Worm (Caenorhabditis elegans) whole organism, late embryonic: ENCODE measurements around the gene spig-9.

Source experiments
- F13H6.1 ChIP-seq: sonication (generic microtip); optimal IDR thresholded peaks from 2 replicates; lab custom pipeline; 2016; ENCODE audit warnings: missing genetic modification characterization, missing compliant biosample characterization
- T23F11.4 ChIP-seq: fragments of 200-800 bp; sonication (Bioruptor generic); optimal IDR thresholded peaks from 2 replicates; lab custom pipeline; 2018; ENCODE audit warnings: mild to moderate bottlenecking, missing genetic modification characterization, missing compliant biosample characterization
- Y22D7AL.16 ChIP-seq: sonication (generic microtip); optimal IDR thresholded peaks from 2 replicates; lab custom pipeline; 2016; ENCODE audit warnings: missing genetic modification characterization, missing compliant biosample characterization
- ceh-14 ChIP-seq: sonication (generic microtip); optimal IDR thresholded peaks from 2 replicates; lab custom pipeline; 2016; ENCODE audit warnings: missing genotype, missing genetic modification characterization, missing compliant biosample characterization
- ceh-18 ChIP-seq: sonication (generic microtip); optimal IDR thresholded peaks from 2 replicates; lab custom pipeline; 2016; ENCODE audit warnings: missing genetic modification characterization, missing compliant biosample characterization
- ceh-19 ChIP-seq: fragments of 200-800 bp; sonication (Bioruptor generic); optimal IDR thresholded peaks from 2 replicates; lab custom pipeline; 2018; ENCODE audit warnings: mild to moderate bottlenecking, missing genetic modification characterization, missing compliant biosample characterization
- ceh-22 ChIP-seq: sonication (generic microtip); optimal IDR thresholded peaks from 2 replicates; lab custom pipeline; 2017; ENCODE audit warnings: missing biosample characterization, missing genetic modification characterization
- ceh-24 ChIP-seq: sonication (generic microtip); optimal IDR thresholded peaks from 2 replicates; lab custom pipeline; 2016; ENCODE audit warnings: mild to moderate bottlenecking, missing genetic modification characterization, missing compliant biosample characterization
- ceh-30 ChIP-seq: fragments of 150-350 bp; optimal IDR thresholded peaks from 2 replicates; lab custom pipeline; 2014; ENCODE audit warnings: missing biosample characterization, missing genetic modification characterization
- ceh-31 ChIP-seq: sonication (generic microtip); optimal IDR thresholded peaks from 2 replicates; lab custom pipeline; 2016; ENCODE audit warnings: missing genetic modification characterization, missing compliant biosample characterization
- ceh-34 ChIP-seq: sonication (generic microtip); optimal IDR thresholded peaks from 2 replicates; lab custom pipeline; 2016; ENCODE audit warnings: mild to moderate bottlenecking, missing genetic modification characterization, missing compliant biosample characterization
- ceh-45 ChIP-seq: fragments of 200-800 bp; sonication (Bioruptor generic); IDR thresholded peaks from 2 replicates; pipeline ENCODE4 v1.3.6; 2022; ENCODE audit warnings: missing genetic modification reagents, missing genetic modification characterization, missing compliant biosample characterization
- ceh-48 ChIP-seq: sonication (generic microtip); optimal IDR thresholded peaks from 2 replicates; lab custom pipeline; 2016; ENCODE audit warnings: missing genetic modification characterization, inconsistent platforms, missing compliant biosample characterization
- ceh-9 ChIP-seq: sonication (generic microtip); optimal IDR thresholded peaks from 2 replicates; lab custom pipeline; 2016; ENCODE audit warnings: mild to moderate bottlenecking, missing genetic modification characterization, inconsistent platforms, missing compliant biosample characterization
- che-1 ChIP-seq: sonication (generic microtip); optimal IDR thresholded peaks from 2 replicates; lab custom pipeline; 2016; ENCODE audit warnings: mild to moderate bottlenecking, missing genetic modification characterization, missing compliant biosample characterization
- dve-1 ChIP-seq: sonication (generic microtip); optimal IDR thresholded peaks from 2 replicates; lab custom pipeline; 2017; ENCODE audit warnings: antibody characterized with exemption, mild to moderate bottlenecking, missing genetic modification characterization, missing compliant biosample characterization
- elt-2 ChIP-seq: sonication (generic microtip); optimal IDR thresholded peaks from 2 replicates; lab custom pipeline; 2016; ENCODE audit warnings: missing genetic modification reagents, missing genetic modification characterization, missing compliant biosample characterization
- elt-4 ChIP-seq: sonication (generic microtip); optimal IDR thresholded peaks from 2 replicates; lab custom pipeline; 2016; ENCODE audit warnings: missing genetic modification characterization, missing compliant biosample characterization
- fkh-10 ChIP-seq: fragments of 150-350 bp; optimal IDR thresholded peaks from 2 replicates; lab custom pipeline; 2014; ENCODE audit warnings: missing biosample characterization, missing genetic modification reagents, missing genetic modification characterization
- fkh-6 ChIP-seq: sonication (generic microtip); optimal IDR thresholded peaks from 2 replicates; lab custom pipeline; 2016; ENCODE audit warnings: missing genetic modification characterization, missing compliant biosample characterization
- gmeb-2 ChIP-seq: sonication (generic microtip); optimal IDR thresholded peaks from 2 replicates; lab custom pipeline; 2016; ENCODE audit warnings: missing genetic modification characterization, inconsistent platforms, missing compliant biosample characterization
- hlh-13 ChIP-seq: fragments of 200-800 bp; sonication (Bioruptor generic); optimal IDR thresholded peaks from 2 replicates; lab custom pipeline; 2018; ENCODE audit warnings: mild to moderate bottlenecking, missing genetic modification characterization, missing compliant biosample characterization
- hlh-15 ChIP-seq: sonication (generic microtip); optimal IDR thresholded peaks from 2 replicates; lab custom pipeline; 2016; ENCODE audit warnings: missing genetic modification characterization, missing compliant biosample characterization
- hlh-6 ChIP-seq: sonication (generic microtip); optimal IDR thresholded peaks from 2 replicates; lab custom pipeline; 2016; ENCODE audit warnings: missing genotype, missing genetic modification characterization, missing compliant biosample characterization
- lin-11 ChIP-seq: fragments of 200-800 bp; sonication (Bioruptor generic); optimal IDR thresholded peaks from 2 replicates; lab custom pipeline; 2018; ENCODE audit warnings: mild to moderate bottlenecking, missing genetic modification characterization, missing compliant biosample characterization
- mec-3 ChIP-seq: sonication (generic microtip); optimal IDR thresholded peaks from 2 replicates; lab custom pipeline; 2016; ENCODE audit warnings: borderline replicate concordance, missing genetic modification characterization, missing compliant biosample characterization
- nfya-1 ChIP-seq: sonication (generic microtip); optimal IDR thresholded peaks from 2 replicates; lab custom pipeline; 2017; ENCODE audit warnings: missing genetic modification characterization, mild to moderate bottlenecking, missing compliant biosample characterization, antibody characterized with exemption, moderate library complexity
- nhr-11 ChIP-seq: fragments of 150-350 bp; optimal IDR thresholded peaks from 2 replicates; lab custom pipeline; 2014; ENCODE audit warnings: missing biosample characterization, missing genetic modification characterization
- nhr-232 ChIP-seq: sonication (generic microtip); optimal IDR thresholded peaks from 2 replicates; lab custom pipeline; 2016; ENCODE audit warnings: missing genetic modification characterization, missing compliant biosample characterization
- npax-4 ChIP-seq: sonication (generic microtip); optimal IDR thresholded peaks from 2 replicates; lab custom pipeline; 2016; ENCODE audit warnings: missing genetic modification characterization, missing compliant biosample characterization
- pag-3 ChIP-seq: sonication (generic microtip); optimal IDR thresholded peaks from 2 replicates; lab custom pipeline; 2016; ENCODE audit warnings: missing compliant biosample characterization, missing genetic modification characterization, borderline replicate concordance
- pax-1 ChIP-seq: fragments of 150-350 bp; optimal IDR thresholded peaks from 2 replicates; lab custom pipeline; 2014; ENCODE audit warnings: missing biosample characterization, missing genetic modification characterization
- pha-4 ChIP-seq: fragments of 150-350 bp; optimal IDR thresholded peaks from 2 replicates; lab custom pipeline; 2018; ENCODE audit warnings: missing biosample characterization, missing genetic modification reagents, missing genetic modification characterization
- ref-2 ChIP-seq: sonication (generic microtip); optimal IDR thresholded peaks from 2 replicates; lab custom pipeline; 2016; ENCODE audit warnings: missing genetic modification characterization, missing compliant biosample characterization
- sdc-2 ChIP-seq: sonication (generic microtip); optimal IDR thresholded peaks from 2 replicates; lab custom pipeline; 2016; ENCODE audit warnings: missing genotype, missing genetic modification characterization, missing compliant biosample characterization
- sox-2 ChIP-seq: fragments of 200-800 bp; sonication (Bioruptor generic); IDR thresholded peaks from 2 replicates; pipeline ENCODE4 v1.3.6; 2022; ENCODE audit warnings: missing genetic modification reagents, missing genetic modification characterization, missing compliant biosample characterization
- tbx-2 ChIP-seq: sonication (generic microtip); optimal IDR thresholded peaks from 2 replicates; lab custom pipeline; 2016; ENCODE audit warnings: missing genetic modification characterization, missing compliant biosample characterization
- tbx-7 ChIP-seq: sonication (generic microtip); optimal IDR thresholded peaks from 2 replicates; lab custom pipeline; 2016; ENCODE audit warnings: missing genotype, missing genetic modification characterization, missing compliant biosample characterization
- unc-42 ChIP-seq: sonication (generic microtip); optimal IDR thresholded peaks from 2 replicates; lab custom pipeline; 2016; ENCODE audit warnings: missing genotype, missing genetic modification characterization, missing compliant biosample characterization
- unc-55 ChIP-seq: sonication (generic microtip); optimal IDR thresholded peaks from 2 replicates; lab custom pipeline; 2017; ENCODE audit warnings: missing biosample characterization, missing genetic modification reagents, missing genetic modification characterization
- unc-86 ChIP-seq: sonication (generic microtip); optimal IDR thresholded peaks from 2 replicates; lab custom pipeline; 2016; ENCODE audit warnings: missing genetic modification characterization, missing compliant biosample characterization
- zip-5 ChIP-seq: sonication (generic microtip); optimal IDR thresholded peaks from 2 replicates; lab custom pipeline; 2016; ENCODE audit warnings: missing genetic modification characterization, missing compliant biosample characterization
- ztf-16 ChIP-seq: sonication (generic microtip); optimal IDR thresholded peaks from 2 replicates; lab custom pipeline; 2017; ENCODE audit warnings: missing genetic modification characterization, missing compliant biosample characterization

The spig-9 gene

DNA sequence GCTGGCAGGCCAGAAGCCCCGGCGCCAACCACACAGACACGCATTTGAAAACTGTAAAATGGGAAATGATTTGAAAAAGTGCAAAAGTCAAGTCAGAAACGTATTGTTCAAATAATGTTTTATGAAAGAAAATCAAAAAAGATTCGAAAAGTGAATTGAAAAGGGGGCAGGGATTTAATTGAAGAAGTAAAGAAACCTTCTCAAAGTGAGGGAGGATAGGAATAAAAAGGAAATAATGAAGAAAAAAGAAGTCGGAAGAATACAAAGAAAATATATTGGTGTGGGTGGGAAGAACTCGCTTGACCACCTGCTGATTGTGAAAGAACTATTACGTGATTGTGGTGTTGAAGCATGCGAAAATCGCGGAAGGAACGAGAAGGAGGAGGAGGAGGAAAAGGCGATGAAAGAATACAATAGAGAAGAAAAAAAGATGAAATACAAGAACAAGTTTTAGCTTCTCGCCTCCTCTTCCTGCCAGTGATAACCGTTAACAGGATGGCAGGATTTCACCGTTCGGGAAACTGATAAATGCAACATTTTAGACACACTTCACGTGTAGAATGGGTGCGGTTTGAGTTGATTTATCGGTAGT, 4.9 kb downstream of the spig-9 start, which contains the start of gene fmo-4:
TSS of gene fmo-4 (minus strand) at position 51 of the 592 bp plus-strand sequence.
- TF ChIP-seq elt-4 (tag; lab: Kevin White, UChicago) (no peak), nhr-232 (tag; lab: Kevin White, UChicago) (no peak), lin-11 (tag; lab: Kevin White, UChicago) (no peak), ceh-19 (GFP tag; lab: Kevin White, UChicago) (no peak), fkh-6 (no peak), pag-3 (tag; lab: Kevin White, UChicago) (no peak), ceh-48 (no peak), gmeb-2 (no peak), npax-4 (no peak), nfya-1 (tag; lab: Kevin White, UChicago) (no peak), tbx-7 (tag; lab: Kevin White, UChicago) (no peak), elt-2 (tag; lab: Kevin White, UChicago) (no peak)
- TF ChIP-seq, all 69 proteins: peak for 0

DNA sequence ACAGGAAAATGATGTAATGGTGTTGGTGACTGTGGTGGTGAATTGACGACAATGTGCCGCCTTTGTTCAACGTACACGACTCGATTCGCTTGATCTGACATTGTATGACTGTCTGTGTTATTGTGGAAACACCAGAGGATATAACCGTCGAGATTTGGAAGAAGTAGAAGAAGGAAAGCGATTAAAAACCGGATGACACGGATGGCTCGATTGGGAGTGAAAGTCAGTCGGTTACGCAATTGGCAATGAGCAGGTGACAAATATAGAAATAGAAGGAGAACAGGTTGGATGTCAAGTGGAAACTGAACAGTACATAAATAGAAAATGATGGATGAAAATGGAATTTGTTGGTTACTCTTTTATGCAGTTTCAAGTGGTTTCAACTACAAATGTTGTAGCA, 10.8 kb downstream of the spig-9 start, which contains the start of gene rdy-2:
TSS of gene rdy-2 (minus strand) at position 101 of the 400 bp plus-strand sequence.
- TF ChIP-seq tbx-7 (tag; lab: Kevin White, UChicago) = no peak
- TF ChIP-seq hlh-6 (tag; lab: Kevin White, UChicago) = no peak
- no peak for TF ChIP-seq ceh-14
- TF ChIP-seq Y22D7AL.16 = no peak
- TF ChIP-seq sox-2 = no peak

DNA sequence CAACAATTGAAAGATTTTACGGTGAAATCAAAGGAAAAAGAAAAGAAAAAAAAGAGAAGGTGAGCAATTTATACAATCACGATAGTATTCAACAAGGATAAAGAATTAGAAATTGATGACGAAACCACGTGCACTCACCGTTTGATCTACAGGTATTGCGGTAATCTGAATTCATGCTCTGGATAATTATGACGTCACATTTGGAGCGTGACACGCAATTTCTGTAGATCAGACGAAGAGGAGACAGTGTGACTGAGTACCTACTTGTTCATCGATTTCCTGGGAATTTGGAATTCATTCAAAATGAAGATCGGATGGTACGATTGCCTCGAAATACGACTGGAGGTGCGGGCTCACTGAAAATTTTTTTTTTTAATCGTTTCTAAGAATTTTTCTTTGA, 13.3 kb downstream of the spig-9 start:
- TF ChIP-seq zip-5 (tag; lab: Kevin White, UChicago) (no peak), che-1 (tag; lab: Kevin White, UChicago) (no peak), pag-3 (tag; lab: Kevin White, UChicago) (no peak), ceh-30 (tag; lab: Kevin White, UChicago) (no peak), unc-55 (GFP tag; lab: Kevin White, UChicago) (no peak), lin-11 (tag; lab: Kevin White, UChicago) (no peak), pha-4 (tag; lab: Kevin White, UChicago) (no peak), Y22D7AL.16 (no peak), dve-1 (no peak), sox-2 (no peak), nfya-1 (tag; lab: Kevin White, UChicago) (no peak)

DNA sequence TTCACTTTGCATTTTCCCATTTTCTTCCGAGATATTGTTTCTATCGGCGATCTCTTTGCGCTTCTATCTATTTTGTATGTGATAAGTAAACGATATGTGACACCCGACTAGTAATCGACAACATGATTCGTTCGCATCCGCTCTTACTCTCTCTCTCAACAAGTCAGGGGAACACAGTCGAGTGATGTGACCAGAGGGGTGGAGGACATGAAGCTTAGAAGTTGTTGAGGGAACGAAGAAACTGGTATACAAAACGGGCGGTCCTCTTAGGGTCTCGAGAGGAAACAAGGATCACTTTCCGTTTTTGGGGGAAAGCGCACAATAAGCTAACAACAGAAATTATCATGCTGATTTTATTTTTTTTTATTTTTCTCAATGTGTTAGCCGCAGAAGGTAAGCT, 18.6 kb downstream of the spig-9 start, which contains the start of gene F53F4.4:
TSS of gene F53F4.4 (plus strand) at position 301 of the 400 bp plus-strand sequence.
- TF ChIP-seq nhr-11 (no peak), hlh-6 (tag; lab: Kevin White, UChicago) (no peak), ceh-9 (tag; lab: Kevin White, UChicago) (no peak), nhr-232 (tag; lab: Kevin White, UChicago) (no peak), elt-4 (tag; lab: Kevin White, UChicago) (no peak), T23F11.4 (GFP tag; lab: Kevin White, UChicago) (no peak), hlh-13 (no peak), pha-4 (tag; lab: Kevin White, UChicago) (no peak), unc-86 (tag; lab: Kevin White, UChicago) (no peak), ceh-22 (tag; lab: Kevin White, UChicago) (no peak), ceh-24 (no peak), ref-2 (no peak), sdc-2 (no peak)

DNA sequence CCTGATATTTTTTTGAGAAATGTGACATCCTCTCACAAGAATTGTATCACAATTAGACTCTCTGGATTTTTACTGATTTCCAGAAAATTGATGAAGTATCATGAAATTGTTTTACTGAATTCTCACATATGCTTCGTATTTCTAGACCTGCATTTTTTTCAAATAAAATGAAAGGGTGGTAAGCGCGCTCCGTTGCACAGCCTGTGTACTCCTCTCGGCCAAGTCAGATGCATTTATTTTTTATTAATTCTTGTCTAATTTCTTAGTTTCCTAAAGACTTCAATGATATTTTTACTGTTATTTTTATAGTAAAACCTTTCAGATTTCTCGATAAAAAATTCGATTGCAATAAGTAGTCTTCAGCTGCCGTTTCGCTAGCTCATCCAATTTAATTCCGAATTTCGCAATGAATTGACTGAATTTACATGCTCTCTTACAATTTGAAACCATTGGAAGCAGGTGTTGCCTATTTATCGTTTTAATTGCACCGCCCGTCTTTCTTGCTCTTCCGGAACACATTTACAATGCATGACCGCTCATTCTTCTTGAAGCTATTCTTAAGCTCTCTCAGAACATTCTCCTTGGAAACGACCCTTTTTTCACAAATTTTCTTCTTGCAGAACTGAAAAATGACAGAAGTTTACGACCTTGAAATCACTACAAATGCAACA, 20.0 kb downstream of the spig-9 start, which contains the start of gene tbcb-1:
TSS of gene tbcb-1 (plus strand) at position 621 of the 671 bp plus-strand sequence.
- TF ChIP-seq ceh-22 (tag; lab: Kevin White, UChicago) = no peak
- TF ChIP-seq gmeb-2 = no peak
- no peak for TF ChIP-seq ceh-14
- TF ChIP-seq dve-1 = no peak
- no peak for TF ChIP-seq ceh-34
- no peak for TF ChIP-seq ceh-31
- no peak for TF ChIP-seq tbx-2 (tag; lab: Kevin White, UChicago)
- TF ChIP-seq ceh-18 (tag; lab: Kevin White, UChicago) = no peak
- TF ChIP-seq pax-1 (tag; lab: Kevin White, UChicago) = no peak
- no peak for TF ChIP-seq ztf-16 (tag; lab: Kevin White, UChicago)
- TF ChIP-seq mec-3 (tag; lab: Kevin White, UChicago) = no peak
- TF ChIP-seq ceh-45 (GFP tag; lab: Robert Waterston, UW) = no peak
- no peak for TF ChIP-seq fkh-10 (GFP tag; lab: Kevin White, UChicago)
- no peak for TF ChIP-seq F13H6.1 (tag; lab: Kevin White, UChicago)
- no peak for TF ChIP-seq unc-42
- no peak for TF ChIP-seq hlh-15 (tag; lab: Kevin White, UChicago)
